Fruit fly (Drosophila melanogaster): Measurements from ENCODE around the gene salt.

Gene salt

dm6 chr3R:31743279-31743678, 11.2 kb downstream of the salt start, which contains the start of gene Tbca (continued):
- TF ChIP-seq CG2875 (GFP tag; optimal IDR thresholded peaks at IDR 0.05) (no peak), Sry-β (GFP tag; optimal IDR thresholded peaks at IDR 0.05) (no peak), Meics (GFP tag; optimal IDR thresholded peaks at IDR 0.05) (no peak), Dek (tag; optimal IDR thresholded peaks at IDR 0.05) (no peak), crc (GFP tag; optimal IDR thresholded peaks at IDR 0.05) (no peak), Mes4 (GFP tag; optimal IDR thresholded peaks at IDR 0.05) (no peak), CG11085 (GFP tag; IDR thresholded peaks at IDR 0.05) (no peak), CG34422 (GFP tag; IDR thresholded peaks at IDR 0.05) (no peak), CG2120 (GFP tag; optimal IDR thresholded peaks at IDR 0.05) (no peak), gcm2 (GFP tag; optimal IDR thresholded peaks at IDR 0.05) (no peak), CG32772 (GFP tag; IDR thresholded peaks at IDR 0.05) (peak; percentile 70; the same call in 1 of the 2 replicates), HLH54F (GFP tag; optimal IDR thresholded peaks at IDR 0.05) (no peak), ro (GFP tag; IDR thresholded peaks at IDR 0.05) (no peak), BEAF-32 (GFP tag; optimal IDR thresholded peaks at IDR 0.05) (peak; percentile 68), CG14860 (GFP tag; IDR thresholded peaks at IDR 0.05; ENCODE audit: partially characterized antibody) (no peak), CG17829 (tag; optimal IDR thresholded peaks at IDR 0.05) (peak; percentile 9), Sin3A (optimal IDR thresholded peaks at IDR 0.05) (peak; percentile 8), Dip3 (GFP tag; optimal IDR thresholded peaks at IDR 0.05) (no peak), CG8944 (GFP tag; optimal IDR thresholded peaks at IDR 0.05) (no peak), CG13296 (GFP tag; optimal IDR thresholded peaks at IDR 0.05) (no peak), Doc2 (GFP tag; IDR thresholded peaks at IDR 0.05) (no peak), jigr1 (GFP tag; IDR thresholded peaks at IDR 0.05) (no peak), CG34224 (GFP tag; IDR thresholded peaks at IDR 0.05; ENCODE audit: partially characterized antibody) (peak; percentile 63; the same call in 2 of the 3 replicates), repo (GFP tag; optimal IDR thresholded peaks at IDR 0.05) (no peak), CG1529 (GFP tag; optimal IDR thresholded peaks at IDR 0.05) (no peak), TFAM (GFP tag; optimal IDR thresholded peaks at IDR 0.05) (no peak), CG11247 (GFP tag; IDR thresholded peaks at IDR 0.05) (no peak), Oli (tag; optimal IDR thresholded peaks at IDR 0.05) (no peak), Hr78 (GFP tag; optimal IDR thresholded peaks at IDR 0.05) (no peak), H15 (GFP tag; IDR thresholded peaks at IDR 0.05) (no peak), CG13775 (GFP tag; optimal IDR thresholded peaks at IDR 0.05) (no peak), nom (GFP tag; optimal IDR thresholded peaks at IDR 0.05) (peak; percentile 3), Bteb2 (GFP tag; optimal IDR thresholded peaks at IDR 0.05) (no peak), corto (GFP tag; optimal IDR thresholded peaks at IDR 0.05) (no peak), Med (GFP tag) (peak; percentile 41), ATbp (GFP tag; optimal IDR thresholded peaks at IDR 0.05) (no peak), CG1647 (GFP tag; optimal IDR thresholded peaks at IDR 0.05) (no peak), Xbp1 (GFP tag; optimal IDR thresholded peaks at IDR 0.05) (no peak), da (GFP tag; optimal IDR thresholded peaks at IDR 0.05) (no peak), sim (GFP tag; IDR thresholded peaks at IDR 0.05) (no peak), Atf-2 (GFP tag; optimal IDR thresholded peaks at IDR 0.05) (no peak), sc (optimal IDR thresholded peaks at IDR 0.05) (no peak), sc (GFP tag; optimal IDR thresholded peaks at IDR 0.05) (no peak), CG18619 (GFP tag; optimal IDR thresholded peaks at IDR 0.05) (no peak), CG33213 (GFP tag; optimal IDR thresholded peaks at IDR 0.05) (no peak), ase (GFP tag; IDR thresholded peaks at IDR 0.05) (no peak), salm (tag; optimal IDR thresholded peaks at IDR 0.05) (no peak), D (optimal IDR thresholded peaks at IDR 0.05) (no peak), D (GFP tag; optimal IDR thresholded peaks at IDR 0.05) (no peak), cwo (GFP tag; optimal IDR thresholded peaks at IDR 0.05) (no peak), Fer1 (GFP tag; optimal IDR thresholded peaks at IDR 0.05) (no peak), CG17328 (GFP tag; IDR thresholded peaks at IDR 0.05) (0 out of 2 replicates have a peak, but pooled peaks have one; percentile 16), ftz-f1 (GFP tag; optimal IDR thresholded peaks at IDR 0.05) (no peak)

All from whole organism, embryonic.